Worm (Caenorhabditis elegans) whole organism, L1 larva: ENCODE results near the gene F58F12.4.

Source experiments
- C04F5.9 ChIP-seq: sonication (generic microtip); optimal IDR thresholded peaks from 2 replicates; lab custom pipeline; 2016; ENCODE audit warnings: missing genetic modification characterization, missing compliant biosample characterization
- C34B4.2 ChIP-seq: sonication (generic microtip); optimal IDR thresholded peaks from 2 replicates; lab custom pipeline; 2017; ENCODE audit warnings: mild to moderate bottlenecking, missing genetic modification characterization, missing compliant biosample characterization
- F16B12.6 ChIP-seq: fragments of 150-350 bp; optimal IDR thresholded peaks from 2 replicates; lab custom pipeline; 2014; ENCODE audit warnings: missing biosample characterization, missing genetic modification characterization
- Y116A8C.19 ChIP-seq: sonication (generic microtip); optimal IDR thresholded peaks from 2 replicates; lab custom pipeline; 2016; ENCODE audit warnings: missing compliant biosample characterization, missing genetic modification characterization, borderline replicate concordance
- aha-1 ChIP-seq: fragments of 150-350 bp; optimal IDR thresholded peaks from 2 replicates; lab custom pipeline; 2014; ENCODE audit warnings: missing biosample characterization, missing genetic modification characterization
- aly-2 ChIP-seq: fragments of 150-350 bp; optimal IDR thresholded peaks from 2 replicates; lab custom pipeline; 2014; ENCODE audit warnings: missing biosample characterization, missing genetic modification characterization
- ama-1 ChIP-seq: fragments of 150-350 bp; optimal IDR thresholded peaks from 2 replicates; lab custom pipeline; 2014
- blmp-1 ChIP-seq: fragments of 150-350 bp; optimal IDR thresholded peaks from 2 replicates; lab custom pipeline; 2014; ENCODE audit warnings: missing biosample characterization, missing genetic modification characterization
- ceh-63 ChIP-seq: fragments of 200-800 bp; sonication (Bioruptor generic); optimal IDR thresholded peaks from 2 replicates; lab custom pipeline; 2018; ENCODE audit warnings: mild to moderate bottlenecking, missing genetic modification characterization, missing compliant biosample characterization
- ceh-8 ChIP-seq: fragments of 200-800 bp; sonication (Bioruptor generic); optimal IDR thresholded peaks from 2 replicates; lab custom pipeline; 2018; ENCODE audit warnings: mild to moderate bottlenecking, missing genetic modification characterization, moderate library complexity, missing compliant biosample characterization
- ceh-90 ChIP-seq: sonication (generic microtip); optimal IDR thresholded peaks from 2 replicates; lab custom pipeline; 2016; ENCODE audit warnings: missing genetic modification characterization, missing compliant biosample characterization
- ces-1 ChIP-seq: fragments of 150-350 bp; optimal IDR thresholded peaks from 2 replicates; lab custom pipeline; 2014; ENCODE audit warnings: missing biosample characterization, missing genetic modification reagents, missing genetic modification characterization
- dpl-1 ChIP-seq, 3 experiments: fragments of 150-350 bp in 2 of 3; sonication (generic microtip) in 1 of 3; optimal IDR thresholded peaks; 2 replicates each; lab custom pipeline; 2014 to 2017; ENCODE audit warnings: missing biosample characterization in 3 of 3, missing genetic modification characterization in 3 of 3, missing genetic modification reagents in 3 of 3
- dsc-1 ChIP-seq: sonication (generic microtip); optimal IDR thresholded peaks from 2 replicates; lab custom pipeline; 2016; ENCODE audit warnings: mild to moderate bottlenecking, missing genetic modification characterization, missing compliant biosample characterization
- egl-27 ChIP-seq, 2 experiments: fragments of 150-350 bp in 1 of 2; sonication (generic microtip); optimal IDR thresholded peaks; 3 replicates each; lab custom pipeline; 2017 to 2018; ENCODE audit warnings: missing biosample characterization in 2 of 2, missing genetic modification characterization in 2 of 2, missing genetic modification reagents in 2 of 2
- elt-2 ChIP-seq: sonication (generic microtip); optimal IDR thresholded peaks from 2 replicates; lab custom pipeline; 2016; ENCODE audit warnings: missing genetic modification characterization, mild to moderate bottlenecking, inconsistent platforms, missing compliant biosample characterization, missing genetic modification reagents
- fkh-10 ChIP-seq: sonication (generic microtip); optimal IDR thresholded peaks from 2 replicates; lab custom pipeline; 2017; ENCODE audit warnings: missing biosample characterization, missing genetic modification reagents, missing genetic modification characterization
- fkh-4 ChIP-seq: sonication (generic microtip); optimal IDR thresholded peaks from 2 replicates; lab custom pipeline; 2016; ENCODE audit warnings: missing compliant biosample characterization, missing genetic modification characterization, borderline replicate concordance
- fos-1 ChIP-seq: fragments of 150-350 bp; optimal IDR thresholded peaks from 2 replicates; lab custom pipeline; 2014; ENCODE audit warnings: missing biosample characterization, missing genetic modification characterization
- grh-1 ChIP-seq: fragments of 200-800 bp; sonication (Bioruptor generic); IDR thresholded peaks from 2 replicates; pipeline ENCODE4 v1.3.6; 2022; ENCODE audit warnings: missing genetic modification reagents, missing genetic modification characterization, missing compliant biosample characterization
- hlh-17 ChIP-seq: fragments of 200-800 bp; sonication (Bioruptor generic); optimal IDR thresholded peaks from 2 replicates; lab custom pipeline; 2018; ENCODE audit warnings: missing genetic modification characterization, mild to moderate bottlenecking, missing compliant biosample characterization, moderate library complexity, borderline replicate concordance
- hpl-2 ChIP-seq: fragments of 150-350 bp; optimal IDR thresholded peaks from 2 replicates; lab custom pipeline; 2014; ENCODE audit warnings: missing biosample characterization, missing genetic modification reagents, missing genetic modification characterization
- isw-1 ChIP-seq: fragments of 200-800 bp; sonication (Bioruptor generic); IDR thresholded peaks from 2 replicates; pipeline ENCODE4 v1.3.6; 2022; ENCODE audit warnings: missing genetic modification characterization, missing compliant biosample characterization
- lin-14 ChIP-seq: fragments of 200-800 bp; sonication (Bioruptor generic); optimal IDR thresholded peaks from 2 replicates; lab custom pipeline; 2018; ENCODE audit warnings: mild to moderate bottlenecking, missing genetic modification characterization, moderate library complexity, missing compliant biosample characterization
- lin-15B ChIP-seq: fragments of 150-350 bp; sonication (generic microtip); optimal IDR thresholded peaks from 3 replicates; lab custom pipeline; 2014; ENCODE audit warnings: missing biosample characterization, missing genetic modification characterization
- lin-35 ChIP-seq, 2 experiments: fragments of 150-350 bp; optimal IDR thresholded peaks; 2 replicates each; lab custom pipeline; 2014; ENCODE audit warnings: missing biosample characterization in 2 of 2, missing genetic modification characterization in 2 of 2, missing genetic modification reagents in 2 of 2
- lin-39 ChIP-seq: fragments of 150-350 bp; optimal IDR thresholded peaks from 2 replicates; lab custom pipeline; 2014; ENCODE audit warnings: missing biosample characterization, missing genetic modification reagents, missing genetic modification characterization
- lir-3 ChIP-seq: sonication (generic microtip); optimal IDR thresholded peaks from 2 replicates; lab custom pipeline; 2016; ENCODE audit warnings: mild to moderate bottlenecking, missing genetic modification characterization, moderate library complexity, missing compliant biosample characterization; ENCODE audit not compliant: poor library complexity
- lsy-2 ChIP-seq, 2 experiments: fragments of 150-350 bp; optimal IDR thresholded peaks; 2 replicates each; lab custom pipeline; 2014; ENCODE audit warnings: missing biosample characterization in 2 of 2, missing genetic modification characterization in 2 of 2
- mab-9 ChIP-seq: fragments of 200-800 bp; sonication (Bioruptor generic); IDR thresholded peaks from 2 replicates; pipeline ENCODE4 v1.3.6; 2022; ENCODE audit warnings: missing genetic modification reagents, missing genetic modification characterization, missing compliant biosample characterization
- mef-2 ChIP-seq: fragments of 150-350 bp; optimal IDR thresholded peaks from 2 replicates; lab custom pipeline; 2014; ENCODE audit warnings: missing biosample characterization, missing genetic modification characterization
- mep-1 ChIP-seq: fragments of 150-350 bp; optimal IDR thresholded peaks from 2 replicates; lab custom pipeline; 2014; ENCODE audit warnings: missing biosample characterization, missing genetic modification characterization
- nhr-12 ChIP-seq: sonication (generic microtip); optimal IDR thresholded peaks from 2 replicates; lab custom pipeline; 2017; ENCODE audit warnings: missing biosample characterization, missing genetic modification characterization
- nhr-237 ChIP-seq: fragments of 150-350 bp; optimal IDR thresholded peaks from 2 replicates; lab custom pipeline; 2014; ENCODE audit warnings: missing biosample characterization, missing genetic modification characterization
- nhr-28 ChIP-seq: fragments of 150-350 bp; optimal IDR thresholded peaks from 2 replicates; lab custom pipeline; 2014; ENCODE audit warnings: missing biosample characterization, missing genetic modification characterization
- nhr-47 ChIP-seq: sonication (generic microtip); optimal IDR thresholded peaks from 2 replicates; lab custom pipeline; 2016; ENCODE audit warnings: mild to moderate bottlenecking, missing genetic modification characterization, moderate library complexity, missing compliant biosample characterization
- nhr-77 ChIP-seq: fragments of 150-350 bp; optimal IDR thresholded peaks from 2 replicates; lab custom pipeline; 2014; ENCODE audit warnings: missing biosample characterization, missing genetic modification characterization
- nhr-85 ChIP-seq: sonication (generic microtip); peaks from one replicate; lab custom pipeline; 2016; ENCODE audit warnings: missing genetic modification characterization, inconsistent platforms, missing compliant biosample characterization
- pag-3 ChIP-seq: sonication (generic microtip); optimal IDR thresholded peaks from 2 replicates; lab custom pipeline; 2017; ENCODE audit warnings: missing genetic modification characterization, mild to moderate bottlenecking, missing compliant biosample characterization, antibody characterized with exemption, borderline replicate concordance; ENCODE audit not compliant: insufficient read depth
- rnt-1 ChIP-seq: sonication (generic microtip); optimal IDR thresholded peaks from 2 replicates; lab custom pipeline; 2016; ENCODE audit warnings: mild to moderate bottlenecking, missing genetic modification characterization, moderate library complexity, missing compliant biosample characterization
- sox-4 ChIP-seq: sonication (generic microtip); optimal IDR thresholded peaks from 2 replicates; lab custom pipeline; 2016; ENCODE audit warnings: missing genetic modification characterization, missing compliant biosample characterization
- sptf-1 ChIP-seq: fragments of 150-350 bp; optimal IDR thresholded peaks from 2 replicates; lab custom pipeline; 2014; ENCODE audit warnings: missing biosample characterization, missing genetic modification characterization
- tbx-2 ChIP-seq: sonication (generic microtip); optimal IDR thresholded peaks from 2 replicates; lab custom pipeline; 2016; ENCODE audit warnings: missing genetic modification characterization, missing compliant biosample characterization
- unc-30 ChIP-seq: sonication (generic microtip); optimal IDR thresholded peaks from 2 replicates; lab custom pipeline; 2017; ENCODE audit warnings: missing biosample characterization, missing genetic modification characterization
- unc-62 ChIP-seq: fragments of 150-350 bp; optimal IDR thresholded peaks from 2 replicates; lab custom pipeline; 2014; ENCODE audit warnings: missing biosample characterization, missing genetic modification reagents, missing genetic modification characterization
- unc-86 ChIP-seq: sonication (generic microtip); optimal IDR thresholded peaks from 2 replicates; lab custom pipeline; 2016; ENCODE audit warnings: missing genetic modification characterization, missing compliant biosample characterization
- xbp-1 ChIP-seq: sonication (generic microtip); optimal IDR thresholded peaks from 2 replicates; lab custom pipeline; 2016; ENCODE audit warnings: missing genetic modification characterization, missing compliant biosample characterization
- ztf-11 ChIP-seq, 2 experiments: sonication (generic microtip); optimal IDR thresholded peaks; 2 replicates each; lab custom pipeline; 2016 to 2017; ENCODE audit warnings: missing genetic modification characterization in 2 of 2, missing biosample characterization in 1 of 2, missing compliant biosample characterization in 1 of 2

F58F12.4 gene

DNA sequence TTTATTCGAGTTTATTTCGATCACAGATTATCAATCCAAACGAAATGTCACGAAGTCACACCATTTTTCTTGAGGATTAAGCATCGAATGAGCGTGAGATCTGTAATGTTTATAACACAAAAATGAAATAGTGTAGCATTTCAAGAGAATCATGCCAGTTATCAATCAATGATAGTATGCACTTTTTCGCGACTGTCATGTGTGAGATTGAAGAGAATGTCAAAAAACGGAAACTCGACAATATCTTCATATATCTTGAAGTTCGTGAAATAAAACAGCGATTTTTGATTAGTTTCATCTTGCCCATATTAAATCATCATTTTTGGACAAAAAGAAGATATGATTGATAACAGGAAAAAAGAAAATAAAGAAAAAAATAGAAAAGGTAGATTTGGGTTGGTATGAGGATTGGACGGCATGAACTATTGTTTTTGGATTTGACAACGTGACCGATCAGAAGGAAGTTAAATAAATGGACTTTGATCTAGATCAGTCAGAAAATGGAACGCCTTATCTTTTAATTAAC, 7.5 kb upstream of the F58F12.4 start (continued):
- TF ChIP-seq sox-4 (tag; lab: Kevin White, UChicago) (no peak), lin-15B (tag; lab: Kevin White, UChicago) (no peak), ceh-90 (no peak), egl-27 (tag; optimal IDR thresholded peaks at IDR 0.05; lab: Kevin White, UChicago) (no peak), fos-1 (no peak), mef-2 (tag; lab: Kevin White, UChicago) (no peak), mep-1 (tag; lab: Kevin White, UChicago) (no peak), xbp-1 (tag; lab: Kevin White, UChicago) (no peak), fkh-10 (no peak), lin-35 (GFP tag; optimal IDR thresholded peaks at IDR 0.05; lab: Kevin White, UChicago) (no peak)

DNA sequence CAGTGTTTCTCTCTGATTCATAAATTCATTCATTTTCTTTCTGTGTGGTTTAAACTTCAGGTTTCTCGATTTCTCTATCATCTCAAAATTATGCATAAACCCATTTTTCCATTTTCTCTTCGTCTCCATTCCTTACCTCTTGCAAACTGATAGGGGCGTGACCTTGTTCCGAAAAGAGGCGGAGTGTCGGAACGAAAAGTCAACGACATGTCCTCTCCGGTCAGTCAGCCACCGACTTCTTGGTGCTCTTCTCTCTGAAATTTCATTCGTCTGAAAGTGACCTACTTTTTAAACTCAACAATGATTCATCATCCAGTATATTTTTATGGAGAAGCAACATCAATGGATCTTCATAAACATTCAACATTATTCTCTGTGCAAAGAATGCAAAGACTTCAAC, 5.7 kb upstream of the F58F12.4 start, which contains the start of gene F58F12.12:
F58F12.12 (plus strand) TSS at position 301 of the 400 bp plus-strand sequence.
- TF ChIP-seq lsy-2 (tag; optimal IDR thresholded peaks at IDR 0.05; lab: Kevin White, UChicago) (no peak), xbp-1 (tag; lab: Kevin White, UChicago) (no peak), lin-14 (no peak), aha-1 (tag; lab: Kevin White, UChicago) (no peak), tbx-2 (tag; lab: Kevin White, UChicago) (no peak), sptf-1 (tag; lab: Kevin White, UChicago) (no peak), ceh-63 (GFP tag; lab: Kevin White, UChicago) (no peak), blmp-1 (tag; lab: Kevin White, UChicago) (peak; percentile 5)

DNA sequence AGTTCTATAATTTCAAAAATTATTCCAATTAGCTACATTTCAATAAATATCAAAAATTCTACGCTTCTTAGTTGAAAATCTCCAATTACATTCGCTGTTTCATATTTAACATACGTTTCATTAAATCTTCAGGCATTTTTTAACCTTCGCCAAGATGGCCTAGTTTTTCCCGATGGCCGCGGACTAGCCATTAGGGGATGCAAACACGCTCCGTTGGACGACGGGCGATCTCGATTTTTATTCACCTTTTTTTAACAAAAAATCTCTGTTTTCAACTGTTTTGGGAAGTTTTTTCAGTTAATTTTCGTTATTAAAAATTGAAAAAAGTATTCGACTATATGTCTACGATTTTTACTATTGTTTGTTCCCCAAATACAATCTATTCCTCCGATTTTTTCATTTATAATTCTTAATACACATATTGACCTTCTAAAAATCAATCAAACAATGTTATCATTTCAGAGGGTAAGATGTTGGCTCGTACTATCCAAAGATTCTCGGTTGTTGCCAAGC, 3.3 kb upstream of the F58F12.4 start, which contains the start of gene F58F12.1:
F58F12.1 (plus strand) TSS at position 463 of the 513 bp plus-strand sequence.
- TF ChIP-seq C34B4.2 (no peak), nhr-77 (tag; lab: Kevin White, UChicago) (no peak), elt-2 (tag; lab: Kevin White, UChicago) (no peak), rnt-1 (tag; lab: Kevin White, UChicago) (peak; percentile 95), C04F5.9 (tag; lab: Kevin White, UChicago) (peak; percentile 30), fkh-4 (tag; lab: Kevin White, UChicago) (no peak), hpl-2 (GFP tag; lab: Kevin White, UChicago) (no peak), unc-62 (GFP tag; lab: Kevin White, UChicago) (no peak), mep-1 (tag; lab: Kevin White, UChicago) (peak; percentile 81), ztf-11 (tag; optimal IDR thresholded peaks at IDR 0.05; lab: Kevin White, UChicago) (peak in 1 of 2 experiments; percentile 51), nhr-85 (peak; percentile 87), unc-30 (tag; lab: Kevin White, UChicago) (no peak), ces-1 (GFP tag; lab: Kevin White, UChicago) (no peak), unc-86 (tag; lab: Kevin White, UChicago) (peak; percentile 3), Y116A8C.19 (no peak), pag-3 (tag; lab: Kevin White, UChicago) (no peak), ceh-63 (GFP tag; lab: Kevin White, UChicago) (no peak), lin-35 (GFP tag; optimal IDR thresholded peaks at IDR 0.05; lab: Kevin White, UChicago) (peak; percentile 68 to 74), grh-1 (GFP tag; lab: Robert Waterston, UW) (no peak), lir-3 (peak; percentile 87), lin-39 (tag; lab: Kevin White, UChicago) (no peak), nhr-237 (tag; lab: Kevin White, UChicago) (no peak), F16B12.6 (tag; lab: Kevin White, UChicago) (peak; percentile 22), sox-4 (tag; lab: Kevin White, UChicago) (peak; percentile 41), nhr-12 (no peak), nhr-47 (peak; percentile 72), ceh-8 (GFP tag; lab: Kevin White, UChicago) (no peak), lsy-2 (tag; optimal IDR thresholded peaks at IDR 0.05; lab: Kevin White, UChicago) (peak; percentile 56 to 79), nhr-28 (tag; lab: Kevin White, UChicago) (no peak), dsc-1 (peak; percentile 35), hlh-17 (GFP tag; lab: Kevin White, UChicago) (no peak), dpl-1 (GFP tag; optimal IDR thresholded peaks at IDR 0.05; lab: Kevin White, UChicago) (peak; percentile 50 to 76 (median 62)), isw-1 (GFP tag; lab: Robert Waterston, UW) (peak; percentile 70), ama-1 (no peak), mab-9 (GFP tag; lab: Robert Waterston, UW) (no peak), aly-2 (tag; lab: Kevin White, UChicago) (no peak), mef-2 (tag; lab: Kevin White, UChicago) (no peak)
